Worm (Caenorhabditis elegans): ENCODE results near the gene scl-6.

DNA sequence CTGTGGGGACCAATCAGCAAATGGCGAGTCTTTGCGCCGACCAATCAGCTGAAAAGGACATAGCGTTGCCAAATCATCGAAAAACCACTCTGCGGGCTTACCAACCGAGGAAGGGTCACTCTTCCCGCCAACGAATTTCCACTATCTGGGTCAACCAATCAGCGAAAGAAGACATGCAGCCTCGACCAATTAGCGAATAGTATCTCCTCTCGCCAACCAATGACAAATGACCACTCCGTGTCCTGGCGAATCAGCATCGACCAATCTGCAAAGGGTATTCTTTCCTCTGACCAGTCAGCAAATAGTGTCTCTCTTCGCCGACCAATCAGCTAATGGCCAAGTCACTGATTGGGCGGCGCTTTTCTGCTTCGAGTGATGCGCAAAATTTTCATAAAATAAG is 27.1 kb upstream of the scl-6 start:
- TF ChIP-seq cnd-1 (tag; optimal IDR thresholded peaks at IDR 0.05) (no peak), elt-3 (tag; optimal IDR thresholded peaks at IDR 0.05) (no peak), nhr-76 (tag; optimal IDR thresholded peaks at IDR 0.05) (no peak)
